Worm (Caenorhabditis elegans): ENCODE data around the gene Y51A2A.4.

ce11 chrV:18299313-18299712 lies 8.6 kb downstream of the Y51A2A.4 start:
- TF ChIP-seq Y22D7AL.16 (tag; optimal IDR thresholded peaks at IDR 0.05) (no peak), tbx-2 (tag; optimal IDR thresholded peaks at IDR 0.05) (no peak), pag-3 (tag; optimal IDR thresholded peaks at IDR 0.05; ENCODE audit: borderline replicate concordance) (no peak), nhr-11 (tag; optimal IDR thresholded peaks at IDR 0.05) (no peak), ama-1 (optimal IDR thresholded peaks at IDR 0.05) (no peak), ceh-24 (tag; optimal IDR thresholded peaks at IDR 0.05) (no peak), odd-2 (tag; optimal IDR thresholded peaks at IDR 0.05) (no peak), elt-2 (tag; optimal IDR thresholded peaks at IDR 0.05) (no peak), fkh-10 (GFP tag; optimal IDR thresholded peaks at IDR 0.05) (no peak), ahr-1 (tag; optimal IDR thresholded peaks at IDR 0.05) (no peak), unc-55 (GFP tag; optimal IDR thresholded peaks at IDR 0.05) (no peak), pros-1 (tag; optimal IDR thresholded peaks at IDR 0.05) (no peak)
